Worm (Caenorhabditis elegans) whole organism, late embryonic: ENCODE measurements around the gene chil-11.

Experiments used
- K02D7.2 ChIP-seq: sonication (generic microtip); optimal IDR thresholded peaks from 2 replicates; lab custom pipeline; 2017; ENCODE audit warnings: mild to moderate bottlenecking, missing genetic modification characterization, missing compliant biosample characterization
- ceh-19 ChIP-seq: fragments of 200-800 bp; sonication (Bioruptor generic); optimal IDR thresholded peaks from 2 replicates; lab custom pipeline; 2018; ENCODE audit warnings: mild to moderate bottlenecking, missing genetic modification characterization, missing compliant biosample characterization
- dmd-4 ChIP-seq: sonication (generic microtip); optimal IDR thresholded peaks from 2 replicates; lab custom pipeline; 2016; ENCODE audit warnings: borderline replicate concordance, missing genetic modification characterization, missing compliant biosample characterization
- fkh-10 ChIP-seq: fragments of 150-350 bp; optimal IDR thresholded peaks from 2 replicates; lab custom pipeline; 2014; ENCODE audit warnings: missing biosample characterization, missing genetic modification reagents, missing genetic modification characterization
- hlh-15 ChIP-seq: sonication (generic microtip); optimal IDR thresholded peaks from 2 replicates; lab custom pipeline; 2016; ENCODE audit warnings: missing genetic modification characterization, missing compliant biosample characterization
- mec-3 ChIP-seq: sonication (generic microtip); optimal IDR thresholded peaks from 2 replicates; lab custom pipeline; 2016; ENCODE audit warnings: borderline replicate concordance, missing genetic modification characterization, missing compliant biosample characterization
- nhr-232 ChIP-seq: sonication (generic microtip); optimal IDR thresholded peaks from 2 replicates; lab custom pipeline; 2016; ENCODE audit warnings: missing genetic modification characterization, missing compliant biosample characterization
- pag-3 ChIP-seq: sonication (generic microtip); optimal IDR thresholded peaks from 2 replicates; lab custom pipeline; 2016; ENCODE audit warnings: missing compliant biosample characterization, missing genetic modification characterization, borderline replicate concordance
- tbx-2 ChIP-seq: sonication (generic microtip); optimal IDR thresholded peaks from 2 replicates; lab custom pipeline; 2016; ENCODE audit warnings: missing genetic modification characterization, missing compliant biosample characterization
- unc-86 ChIP-seq: sonication (generic microtip); optimal IDR thresholded peaks from 2 replicates; lab custom pipeline; 2016; ENCODE audit warnings: missing genetic modification characterization, missing compliant biosample characterization

DNA sequence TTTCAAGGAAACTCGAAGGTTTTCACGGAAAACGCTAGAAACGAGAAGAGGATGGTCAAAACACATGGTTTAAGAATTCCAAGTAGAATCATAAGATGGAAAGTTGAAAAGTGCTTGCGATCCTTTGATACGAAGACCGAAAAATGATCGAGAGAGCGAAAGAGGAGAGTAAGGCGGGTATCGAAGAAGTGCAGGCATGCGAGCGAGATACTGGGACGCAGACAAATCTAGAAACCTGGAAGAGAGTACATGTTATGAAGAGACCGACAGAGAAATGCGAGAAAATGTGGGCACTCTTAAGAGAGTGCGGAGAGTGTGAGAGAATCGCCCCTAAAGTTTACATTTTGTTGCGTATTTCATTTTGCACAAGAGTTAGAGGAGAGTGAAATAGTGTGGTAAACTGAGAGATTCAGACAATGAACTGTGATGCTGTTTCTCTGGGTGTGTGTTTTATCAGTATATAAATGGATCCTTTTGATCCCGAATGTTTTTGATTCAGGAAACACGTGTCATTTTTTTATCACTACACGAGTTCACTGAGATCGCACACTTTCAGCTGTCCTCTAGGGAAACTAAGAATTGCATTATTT, 12.9 kb downstream of the chil-11 start:
- TF ChIP-seq nhr-232 (tag; lab: Kevin White, UChicago), result no peak
- peak; percentile 52 for TF ChIP-seq tbx-2 (tag; lab: Kevin White, UChicago)
- no peak for TF ChIP-seq unc-86 (tag; lab: Kevin White, UChicago)
- TF ChIP-seq pag-3 (tag; lab: Kevin White, UChicago), result no peak
- no peak for TF ChIP-seq ceh-19
- TF ChIP-seq dmd-4 (tag; lab: Kevin White, UChicago), result no peak
- no peak for TF ChIP-seq mec-3 (tag; lab: Kevin White, UChicago)
- TF ChIP-seq K02D7.2, result no peak
- no peak for TF ChIP-seq fkh-10
- TF ChIP-seq hlh-15, result no peak
